Worm (Caenorhabditis elegans) whole organism, L3 larva: Measurements from ENCODE around the gene ten-1.

Source experiments
- R02D3.7 ChIP-seq: fragments of 150-350 bp; optimal IDR thresholded peaks from 2 replicates; lab custom pipeline; 2014; ENCODE audit warnings: missing biosample characterization, missing genetic modification characterization
- ZK546.5 ChIP-seq: sonication (generic microtip); optimal IDR thresholded peaks from 2 replicates; lab custom pipeline; 2017; ENCODE audit warnings: missing biosample characterization, missing genetic modification characterization
- aly-2 ChIP-seq: fragments of 150-350 bp; optimal IDR thresholded peaks from 2 replicates; lab custom pipeline; 2014; ENCODE audit warnings: missing biosample characterization, missing genetic modification characterization
- ceh-16 ChIP-seq: sonication (generic microtip); optimal IDR thresholded peaks from 2 replicates; lab custom pipeline; 2017; ENCODE audit warnings: missing biosample characterization, missing genetic modification characterization
- ceh-28 ChIP-seq: fragments of 150-350 bp; optimal IDR thresholded peaks from 2 replicates; lab custom pipeline; 2014; ENCODE audit warnings: missing biosample characterization, missing genetic modification reagents, missing genetic modification characterization
- ceh-82 ChIP-seq: fragments of 150-350 bp; optimal IDR thresholded peaks from 2 replicates; lab custom pipeline; 2014; ENCODE audit warnings: missing biosample characterization, missing genetic modification characterization
- ceh-9 ChIP-seq: sonication (generic microtip); optimal IDR thresholded peaks from 2 replicates; lab custom pipeline; 2018; ENCODE audit warnings: missing biosample characterization, missing genetic modification characterization
- daf-12 ChIP-seq: fragments of 150-350 bp; optimal IDR thresholded peaks from 2 replicates; lab custom pipeline; 2014; ENCODE audit warnings: missing biosample characterization, missing genetic modification reagents, missing genetic modification characterization
- egl-27 ChIP-seq: sonication (generic microtip); optimal IDR thresholded peaks from 4 replicates; lab custom pipeline; 2017; ENCODE audit warnings: missing biosample characterization, missing genetic modification reagents, missing genetic modification characterization
- elt-1 ChIP-seq: fragments of 150-350 bp; optimal IDR thresholded peaks from 2 replicates; lab custom pipeline; 2014; ENCODE audit warnings: missing biosample characterization, missing genetic modification characterization
- elt-2 ChIP-seq: sonication (generic microtip); optimal IDR thresholded peaks from 2 replicates; lab custom pipeline; 2016; ENCODE audit warnings: missing genetic modification reagents, mild to moderate bottlenecking, missing genetic modification characterization, missing compliant biosample characterization
- elt-3 ChIP-seq, 3 experiments: fragments of 150-350 bp in 1 of 3; sonication (generic microtip) in 2 of 3; optimal IDR thresholded peaks; 2 replicates in 2 of 3; 4 replicates in 1 of 3; lab custom pipeline; 2014 to 2017; ENCODE audit warnings: missing biosample characterization in 3 of 3, missing genetic modification characterization in 3 of 3
- eor-1 ChIP-seq, 2 experiments: fragments of 150-350 bp; optimal IDR thresholded peaks; 2 replicates each; lab custom pipeline; 2014 to 2018; ENCODE audit warnings: missing biosample characterization in 2 of 2, missing genetic modification characterization in 2 of 2
- fkh-10 ChIP-seq: sonication (generic microtip); optimal IDR thresholded peaks from 2 replicates; lab custom pipeline; 2017; ENCODE audit warnings: missing biosample characterization, missing genetic modification reagents, missing genetic modification characterization
- fkh-2 ChIP-seq: fragments of 150-350 bp; optimal IDR thresholded peaks from 2 replicates; lab custom pipeline; 2014; ENCODE audit warnings: missing biosample characterization, missing genetic modification reagents, missing genetic modification characterization
- fos-1 ChIP-seq: fragments of 150-350 bp; optimal IDR thresholded peaks from 2 replicates; lab custom pipeline; 2014; ENCODE audit warnings: missing biosample characterization, missing genetic modification characterization
- hmg-11 ChIP-seq: sonication (generic microtip); optimal IDR thresholded peaks from 2 replicates; lab custom pipeline; 2016; ENCODE audit warnings: missing genetic modification characterization, missing compliant biosample characterization
- lin-15B ChIP-seq: fragments of 150-350 bp; optimal IDR thresholded peaks from 2 replicates; lab custom pipeline; 2014; ENCODE audit warnings: missing biosample characterization, missing genetic modification characterization
- lin-39 ChIP-seq: fragments of 150-350 bp; optimal IDR thresholded peaks from 2 replicates; lab custom pipeline; 2018; ENCODE audit warnings: missing biosample characterization, missing genetic modification reagents, missing genetic modification characterization
- lsy-12 ChIP-seq: sonication (generic microtip); optimal IDR thresholded peaks from 2 replicates; lab custom pipeline; 2016; ENCODE audit warnings: mild to moderate bottlenecking, missing genetic modification characterization, missing compliant biosample characterization
- mdl-1 ChIP-seq: fragments of 150-350 bp; optimal IDR thresholded peaks from 2 replicates; lab custom pipeline; 2014; ENCODE audit warnings: missing biosample characterization, missing genetic modification characterization
- nfya-1 ChIP-seq: sonication (generic microtip); optimal IDR thresholded peaks from 2 replicates; lab custom pipeline; 2017; ENCODE audit warnings: missing genetic modification characterization, mild to moderate bottlenecking, missing compliant biosample characterization, antibody characterized with exemption, moderate library complexity; ENCODE audit not compliant: insufficient read depth
- nhr-11 ChIP-seq: fragments of 150-350 bp; optimal IDR thresholded peaks from 2 replicates; lab custom pipeline; 2014; ENCODE audit warnings: missing biosample characterization, missing genetic modification characterization
- nhr-12 ChIP-seq: fragments of 150-350 bp; optimal IDR thresholded peaks from 2 replicates; lab custom pipeline; 2014; ENCODE audit warnings: missing biosample characterization, missing genetic modification characterization
- nhr-23 ChIP-seq: fragments of 150-350 bp; optimal IDR thresholded peaks from 2 replicates; lab custom pipeline; 2014; ENCODE audit warnings: missing biosample characterization, missing genetic modification reagents, missing genetic modification characterization
- nhr-237 ChIP-seq: fragments of 150-350 bp; optimal IDR thresholded peaks from 2 replicates; lab custom pipeline; 2014; ENCODE audit warnings: missing biosample characterization, missing genetic modification characterization
- nhr-25 ChIP-seq: sonication (generic microtip); optimal IDR thresholded peaks from 2 replicates; lab custom pipeline; 2017; ENCODE audit warnings: missing biosample characterization, missing genetic modification characterization
- nhr-28 ChIP-seq: fragments of 150-350 bp; optimal IDR thresholded peaks from 2 replicates; lab custom pipeline; 2014; ENCODE audit warnings: missing biosample characterization, missing genetic modification characterization
- nhr-43 ChIP-seq: sonication (generic microtip); optimal IDR thresholded peaks from 2 replicates; lab custom pipeline; 2016; ENCODE audit warnings: mild to moderate bottlenecking, missing genetic modification characterization, missing compliant biosample characterization; ENCODE audit not compliant: poor library complexity, severe bottlenecking
- nhr-67 ChIP-seq: fragments of 150-350 bp; optimal IDR thresholded peaks from 2 replicates; lab custom pipeline; 2014; ENCODE audit warnings: missing biosample characterization, missing genetic modification characterization
- nhr-76 ChIP-seq: fragments of 150-350 bp; sonication (generic microtip); optimal IDR thresholded peaks from 5 replicates; lab custom pipeline; 2014; ENCODE audit warnings: missing biosample characterization, missing genetic modification characterization
- nhr-77 ChIP-seq: fragments of 150-350 bp; optimal IDR thresholded peaks from 2 replicates; lab custom pipeline; 2014; ENCODE audit warnings: missing biosample characterization, missing genetic modification characterization
- pha-4 ChIP-seq: fragments of 150-350 bp; optimal IDR thresholded peaks from 2 replicates; lab custom pipeline; 2014; ENCODE audit warnings: missing biosample characterization, missing genetic modification reagents, missing genetic modification characterization
- pqm-1 ChIP-seq: fragments of 150-350 bp; optimal IDR thresholded peaks from 2 replicates; lab custom pipeline; 2017; ENCODE audit warnings: missing biosample characterization, missing genetic modification characterization, inconsistent platforms
- sea-2 ChIP-seq: fragments of 150-350 bp; sonication (generic microtip); optimal IDR thresholded peaks from 4 replicates; lab custom pipeline; 2014; ENCODE audit warnings: missing biosample characterization, missing genetic modification reagents, missing genetic modification characterization
- skn-1 ChIP-seq: fragments of 150-350 bp; optimal IDR thresholded peaks from 2 replicates; lab custom pipeline; 2014; ENCODE audit warnings: missing biosample characterization, missing genetic modification characterization
- snpc-4 ChIP-seq: fragments of 150-350 bp; optimal IDR thresholded peaks from 2 replicates; lab custom pipeline; 2014; ENCODE audit warnings: missing biosample characterization, missing genetic modification characterization
- tbx-2 ChIP-seq: sonication (generic microtip); optimal IDR thresholded peaks from 2 replicates; lab custom pipeline; 2016; ENCODE audit warnings: mild to moderate bottlenecking, missing genetic modification characterization, missing compliant biosample characterization
- unc-39 ChIP-seq: sonication (generic microtip); optimal IDR thresholded peaks from 4 replicates; lab custom pipeline; 2017; ENCODE audit warnings: missing biosample characterization, missing genetic modification characterization
- unc-62 ChIP-seq: fragments of 150-350 bp; sonication (generic microtip); optimal IDR thresholded peaks from 4 replicates; lab custom pipeline; 2014; ENCODE audit warnings: missing biosample characterization, missing genetic modification reagents, missing genetic modification characterization
- zag-1 ChIP-seq: fragments of 150-350 bp; optimal IDR thresholded peaks from 2 replicates; lab custom pipeline; 2014; ENCODE audit warnings: missing biosample characterization, missing genetic modification characterization
- ztf-4 ChIP-seq: fragments of 150-350 bp; optimal IDR thresholded peaks from 2 replicates; lab custom pipeline; 2014; ENCODE audit warnings: missing biosample characterization, missing genetic modification characterization

Gene ten-1

DNA sequence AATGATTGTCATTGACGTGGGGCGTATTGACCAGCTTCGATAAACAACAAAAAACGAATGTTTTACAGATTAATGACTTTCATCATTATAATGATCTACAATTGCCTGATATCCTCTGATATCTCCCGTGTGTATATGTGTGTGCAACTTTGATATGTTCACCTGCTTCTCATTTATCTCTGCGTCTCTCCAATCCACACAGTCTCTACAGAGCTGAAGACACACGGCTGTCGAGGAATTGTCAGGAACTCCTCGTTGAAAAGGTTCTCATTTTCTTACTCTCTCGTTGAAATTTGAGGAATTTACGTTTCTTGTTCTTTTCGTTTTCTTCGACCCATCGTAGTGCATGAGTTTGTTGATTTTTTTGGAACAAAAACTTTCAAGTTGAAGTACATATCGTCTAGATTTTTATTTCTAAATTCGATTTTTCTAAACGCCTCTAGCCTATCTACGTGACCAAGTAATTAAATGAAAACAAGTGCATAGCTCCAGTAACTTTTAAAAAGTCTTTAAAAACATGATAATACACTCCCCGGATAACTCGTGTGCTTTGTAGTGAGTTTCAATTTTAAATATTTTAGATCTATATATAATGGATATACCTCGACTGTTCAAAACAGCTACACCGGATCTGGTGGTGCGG is at the start of gene ten-1:
ten-1 (plus strand) TSS at position 593 of the 643 bp plus-strand sequence.
- TF ChIP-seq lsy-12 (tag; lab: Kevin White, UChicago), result no peak
- TF ChIP-seq ceh-82, result no peak
- no peak for TF ChIP-seq nfya-1 (tag; lab: Kevin White, UChicago)
- TF ChIP-seq lin-15B, result no peak
- TF ChIP-seq R02D3.7, result no peak
- TF ChIP-seq tbx-2 (tag; lab: Kevin White, UChicago), result no peak
- TF ChIP-seq aly-2 (tag; lab: Kevin White, UChicago), result no peak
- TF ChIP-seq ceh-9 (tag; lab: Kevin White, UChicago), result no peak
- no peak for TF ChIP-seq nhr-43
- no peak for TF ChIP-seq lin-39 (tag; lab: Kevin White, UChicago)
- no peak for TF ChIP-seq fos-1 (tag; lab: Kevin White, UChicago)
- no peak for TF ChIP-seq daf-12 (tag; lab: Kevin White, UChicago)
- TF ChIP-seq egl-27 (tag; lab: Kevin White, UChicago), result no peak
- no peak for TF ChIP-seq nhr-28
- no peak for TF ChIP-seq elt-2 (tag; lab: Kevin White, UChicago)
- TF ChIP-seq fkh-2 (tag; lab: Kevin White, UChicago), result no peak
- TF ChIP-seq eor-1 (tag; optimal IDR thresholded peaks at IDR 0.05; lab: Kevin White, UChicago), result no peak

DNA sequence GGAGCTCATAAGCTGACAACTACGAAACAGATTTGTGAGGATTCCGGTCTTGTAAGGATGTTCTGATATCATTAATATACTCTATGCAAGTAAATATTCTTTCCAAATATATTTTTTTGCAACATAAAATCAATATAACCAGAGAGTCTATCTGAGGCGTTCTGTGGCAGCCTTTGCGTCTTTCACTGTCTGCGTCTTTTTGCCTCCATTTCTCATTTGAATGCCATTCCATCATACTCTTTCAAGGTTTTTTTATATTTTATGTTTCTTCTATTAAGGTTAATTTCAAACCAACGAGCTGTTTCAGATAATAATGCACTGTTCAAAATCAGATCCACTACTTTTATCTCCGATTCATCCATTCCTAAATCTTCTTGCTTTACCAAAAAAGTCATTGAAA is 25.4 kb upstream of the ten-1 start, which contains the start of gene R05H11.1:
R05H11.1 (plus strand) TSS at position 301 of the 400 bp plus-strand sequence.
- no peak for TF ChIP-seq mdl-1 (tag; lab: Kevin White, UChicago)
- no peak for TF ChIP-seq nhr-25 (tag; lab: Kevin White, UChicago)
- TF ChIP-seq ceh-82, result no peak
- TF ChIP-seq elt-1 (tag; lab: Kevin White, UChicago), result no peak
- TF ChIP-seq elt-3 (tag; optimal IDR thresholded peaks at IDR 0.05; lab: Kevin White, UChicago), result no peak
- no peak for TF ChIP-seq fkh-2 (tag; lab: Kevin White, UChicago)
- no peak for TF ChIP-seq nhr-237 (tag; lab: Kevin White, UChicago)
- TF ChIP-seq sea-2 (GFP tag; lab: Kevin White, UChicago), result no peak
- no peak for TF ChIP-seq unc-39 (tag; lab: Kevin White, UChicago)
- no peak for TF ChIP-seq nfya-1 (tag; lab: Kevin White, UChicago)
- TF ChIP-seq, all 47 proteins: peak for 0

DNA sequence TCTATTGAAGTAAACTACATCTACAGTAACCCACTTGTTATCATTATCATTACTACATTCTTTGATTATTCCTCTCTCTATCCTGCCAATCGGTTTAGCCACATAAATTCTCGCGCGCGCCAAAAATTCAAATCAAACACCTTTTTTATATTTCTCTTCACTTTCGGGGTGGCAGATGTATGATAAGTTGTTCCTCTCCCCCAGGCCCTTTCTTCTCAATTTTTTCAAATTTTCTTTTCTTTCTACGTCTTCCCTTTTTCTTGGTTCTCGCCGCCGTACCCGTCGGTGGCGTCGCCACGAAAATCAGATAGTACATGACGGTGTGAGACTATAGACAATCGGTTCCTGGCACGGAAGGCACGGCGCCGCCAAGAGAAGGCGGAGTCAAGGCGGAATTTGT is 22.8 kb upstream of the ten-1 start, which contains the start of gene R05H11.2:
R05H11.2 (plus strand) TSS at position 333 of the 400 bp plus-strand sequence.
- TF ChIP-seq elt-1 (tag; lab: Kevin White, UChicago), result no peak
- TF ChIP-seq nhr-43, result peak; percentile 29
- TF ChIP-seq elt-3 (tag; optimal IDR thresholded peaks at IDR 0.05; lab: Kevin White, UChicago), result peak in 1 of 3 experiments; percentile 22
- TF ChIP-seq aly-2 (tag; lab: Kevin White, UChicago), result no peak
- TF ChIP-seq nhr-67 (tag; lab: Kevin White, UChicago), result no peak
- TF ChIP-seq nhr-237 (tag; lab: Kevin White, UChicago), result no peak
- TF ChIP-seq elt-2 (tag; lab: Kevin White, UChicago), result no peak
- no peak for TF ChIP-seq fos-1 (tag; lab: Kevin White, UChicago)
- TF ChIP-seq nhr-77 (tag; lab: Kevin White, UChicago), result no peak
- no peak for TF ChIP-seq skn-1
- TF ChIP-seq daf-12 (tag; lab: Kevin White, UChicago), result no peak
- TF ChIP-seq hmg-11 (tag; lab: Kevin White, UChicago), result no peak
- TF ChIP-seq nhr-28, result no peak
- TF ChIP-seq lin-15B, result peak; percentile 1
- no peak for TF ChIP-seq lin-39 (tag; lab: Kevin White, UChicago)
- no peak for TF ChIP-seq pha-4 (tag; lab: Kevin White, UChicago)
- TF ChIP-seq eor-1 (tag; optimal IDR thresholded peaks at IDR 0.05; lab: Kevin White, UChicago), result no peak
- TF ChIP-seq ceh-28 (tag; lab: Kevin White, UChicago), result peak; percentile 46
- no peak for TF ChIP-seq mdl-1 (tag; lab: Kevin White, UChicago)
- TF ChIP-seq lsy-12 (tag; lab: Kevin White, UChicago), result peak; percentile 29
- TF ChIP-seq egl-27 (tag; lab: Kevin White, UChicago), result no peak
- TF ChIP-seq ceh-82, result no peak
- TF ChIP-seq unc-62, result no peak
- no peak for TF ChIP-seq nhr-76 (tag; lab: Kevin White, UChicago)
- TF ChIP-seq R02D3.7, result no peak
- TF ChIP-seq zag-1 (tag; lab: Kevin White, UChicago), result no peak
- TF ChIP-seq ZK546.5 (tag; lab: Kevin White, UChicago), result no peak
- TF ChIP-seq nhr-23, result peak; percentile 69
- no peak for TF ChIP-seq ceh-9 (tag; lab: Kevin White, UChicago)
- no peak for TF ChIP-seq nhr-12 (tag; lab: Kevin White, UChicago)
- TF ChIP-seq snpc-4, result no peak
- no peak for TF ChIP-seq fkh-10
- TF ChIP-seq fkh-2 (tag; lab: Kevin White, UChicago), result no peak
- TF ChIP-seq unc-39 (tag; lab: Kevin White, UChicago), result no peak
- no peak for TF ChIP-seq pqm-1 (tag; lab: Kevin White, UChicago)
- peak; percentile 55 for TF ChIP-seq nfya-1 (tag; lab: Kevin White, UChicago)
- no peak for TF ChIP-seq ztf-4 (tag; lab: Kevin White, UChicago)
- no peak for TF ChIP-seq ceh-16 (tag; lab: Kevin White, UChicago)
- TF ChIP-seq nhr-11 (tag; lab: Kevin White, UChicago), result no peak
- TF ChIP-seq tbx-2 (tag; lab: Kevin White, UChicago), result no peak
- peak; percentile 84 for TF ChIP-seq nhr-25 (tag; lab: Kevin White, UChicago)
